Worm (Caenorhabditis elegans): ENCODE data around the gene dnj-23.
A peak's percentile ranks its signal among the peaks of the same experiment; 100 is the strongest.

The dnj-23 gene

ce11 chrII:9125007-9125406 lies 16.6 kb upstream of the dnj-23 start:
- TF ChIP-seq hmg-1.1 (GFP tag; IDR thresholded peaks at IDR 0.05) (no peak), gei-8 (GFP tag; optimal IDR thresholded peaks at IDR 0.05) (no peak), spr-1 (tag; optimal IDR thresholded peaks at IDR 0.05) (no peak), dve-1 (tag; optimal IDR thresholded peaks at IDR 0.05; ENCODE audit: insufficient read depth) (peak; percentile 57), php-3 (GFP tag; IDR thresholded peaks at IDR 0.05) (0 out of 2 replicates have a peak, but pooled peaks have one; percentile 16), pqm-1 (tag; optimal IDR thresholded peaks at IDR 0.05) (peak; percentile 44), aha-1 (tag) (peak; percentile 72), nhr-28 (tag; optimal IDR thresholded peaks at IDR 0.05) (peak; percentile 29), hlh-30 (tag; optimal IDR thresholded peaks at IDR 0.05; ENCODE audit: insufficient read depth) (peak; percentile 6), ctbp-1 (GFP tag; IDR thresholded peaks at IDR 0.05) (no peak), daf-16 (GFP tag; optimal IDR thresholded peaks at IDR 0.05) (no peak), daf-16 (tag; optimal IDR thresholded peaks at IDR 0.05) (peak; percentile 32)

ce11 chrII:9124353-9124752 lies 16.0 kb upstream of the dnj-23 start:
- TF ChIP-seq mes-2 (tag; optimal IDR thresholded peaks at IDR 0.05; ENCODE audit: poor library complexity, severe bottlenecking), result peak; percentile 6
- no peak for TF ChIP-seq F44E2.7 (GFP tag; IDR thresholded peaks at IDR 0.05)

ce11 chrII:9120813-9121554 lies 12.6 kb upstream of the dnj-23 start:
- TF ChIP-seq unc-62 (GFP tag; optimal IDR thresholded peaks at IDR 0.05 in 1 of 2) (peak in 1 of 2 experiments; percentile 68), unc-62 (tag; optimal IDR thresholded peaks at IDR 0.05) (no peak), hlh-30 (tag; optimal IDR thresholded peaks at IDR 0.05; ENCODE audit: insufficient read depth) (peak; percentile 15), aha-1 (tag) (peak; percentile 51), mdt-29 (GFP tag; IDR thresholded peaks at IDR 0.05) (no peak), lin-15B (tag; optimal IDR thresholded peaks at IDR 0.05) (no peak)

ce11 chrII:9120329-9120728 lies 11.9 kb upstream of the dnj-23 start:
- TF ChIP-seq lsy-2 (tag; optimal IDR thresholded peaks at IDR 0.05), result no peak
- no peak for TF ChIP-seq ceh-32 (tag; optimal IDR thresholded peaks at IDR 0.05; ENCODE audit: poor library complexity)
- TF ChIP-seq nhr-237 (tag; optimal IDR thresholded peaks at IDR 0.05), result no peak
- TF ChIP-seq zag-1 (tag; optimal IDR thresholded peaks at IDR 0.05), result no peak
- no peak for TF ChIP-seq dve-1 (tag; optimal IDR thresholded peaks at IDR 0.05; ENCODE audit: insufficient read depth)
- no peak for TF ChIP-seq dpl-1 (GFP tag; optimal IDR thresholded peaks at IDR 0.05)
- TF ChIP-seq pqm-1 (tag; optimal IDR thresholded peaks at IDR 0.05), result no peak
- TF ChIP-seq unc-39 (tag; optimal IDR thresholded peaks at IDR 0.05), result no peak
- no peak for TF ChIP-seq fkh-10 (GFP tag; optimal IDR thresholded peaks at IDR 0.05)
- TF ChIP-seq aha-1 (tag), result no peak
- TF ChIP-seq hif-1 (tag; optimal IDR thresholded peaks at IDR 0.05), result no peak
- no peak for TF ChIP-seq ces-1 (GFP tag; optimal IDR thresholded peaks at IDR 0.05)
- TF ChIP-seq nhr-28 (tag; optimal IDR thresholded peaks at IDR 0.05), result no peak
- TF ChIP-seq Y105C5A.15 (GFP tag; IDR thresholded peaks at IDR 0.05), result no peak
- no peak for TF ChIP-seq unc-62 (GFP tag; optimal IDR thresholded peaks at IDR 0.05 in 1 of 2)
- TF ChIP-seq unc-62 (tag; optimal IDR thresholded peaks at IDR 0.05), result no peak

ce11 chrII:9117789-9118242 lies 9.4 kb upstream of the dnj-23 start:
- TF ChIP-seq ZK337.2 (GFP tag; IDR thresholded peaks at IDR 0.05) (no peak), snpc-4 (tag; optimal IDR thresholded peaks at IDR 0.05) (no peak), dmd-6 (GFP tag; IDR thresholded peaks at IDR 0.05) (peak; percentile 59), egl-43 (GFP tag; IDR thresholded peaks at IDR 0.05) (no peak), F44E2.7 (GFP tag; IDR thresholded peaks at IDR 0.05) (no peak), nhr-25 (tag; optimal IDR thresholded peaks at IDR 0.05; ENCODE audit: borderline replicate concordance, insufficient read depth) (no peak), duxl-1 (tag; optimal IDR thresholded peaks at IDR 0.05; ENCODE audit: poor library complexity) (no peak), pqm-1 (tag; optimal IDR thresholded peaks at IDR 0.05) (peak; percentile 91), ztf-7 (tag; optimal IDR thresholded peaks at IDR 0.05) (no peak), nhr-28 (tag; optimal IDR thresholded peaks at IDR 0.05) (peak; percentile 75), pha-4 (GFP tag; IDR thresholded peaks at IDR 0.05) (no peak), pha-4 (tag; optimal IDR thresholded peaks at IDR 0.05) (no peak), attf-4 (tag; optimal IDR thresholded peaks at IDR 0.05) (no peak), ZK546.5 (tag; optimal IDR thresholded peaks at IDR 0.05) (no peak), nhr-77 (tag; optimal IDR thresholded peaks at IDR 0.05) (peak; percentile 70), nhr-111 (GFP tag; optimal IDR thresholded peaks at IDR 0.05) (no peak), Y5F2A.4 (GFP tag; optimal IDR thresholded peaks at IDR 0.05) (no peak), nhr-42 (GFP tag; IDR thresholded peaks at IDR 0.05) (no peak)
